Fruit fly (Drosophila melanogaster): Measurements from ENCODE around the gene CG6980.

CG6980 gene

DNA sequence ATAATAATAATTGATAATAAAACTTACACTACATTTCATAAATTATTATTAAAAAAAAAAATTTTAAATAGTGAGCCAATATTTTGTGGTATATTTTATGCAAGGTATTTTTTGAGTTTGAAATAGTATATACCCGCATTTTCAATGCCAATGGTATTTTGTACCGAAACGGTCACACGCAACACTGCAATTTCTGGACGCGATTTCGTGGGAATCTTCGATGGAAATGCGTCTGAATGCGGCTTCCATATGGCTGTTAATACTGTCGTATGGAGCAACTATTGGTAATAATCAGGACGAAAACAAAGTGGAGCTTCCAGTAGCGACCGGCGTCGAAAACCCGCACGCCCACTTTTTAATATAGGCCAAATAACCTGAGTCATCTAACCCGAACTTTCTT lies 44.0 kb downstream of the CG6980 start, which contains the start of gene Nct:
Nct (plus strand) TSS at position 173 of the 400 bp plus-strand sequence.
- TF ChIP-seq psq (optimal IDR thresholded peaks at IDR 0.05) (no peak), EcR (GFP tag; optimal IDR thresholded peaks at IDR 0.05) (no peak), usp (GFP tag; optimal IDR thresholded peaks at IDR 0.05) (no peak), CG8478 (optimal IDR thresholded peaks at IDR 0.05) (no peak), Dll (optimal IDR thresholded peaks at IDR 0.05) (no peak), pan (optimal IDR thresholded peaks at IDR 0.05) (no peak)

- TF ChIP-seq CG8478 (optimal IDR thresholded peaks at IDR 0.05) (no peak), pan (optimal IDR thresholded peaks at IDR 0.05) (no peak), usp (GFP tag; optimal IDR thresholded peaks at IDR 0.05) (no peak), EcR (GFP tag; optimal IDR thresholded peaks at IDR 0.05) (no peak), psq (optimal IDR thresholded peaks at IDR 0.05) (no peak), Dll (optimal IDR thresholded peaks at IDR 0.05) (no peak)
These were observed 48.7 kb downstream of the CG6980 start, which contains the start of gene HDAC11 for dm6 chr3R:24856143-24856542. Gene HDAC11 (minus strand): TSS chr3R:24856243.

DNA sequence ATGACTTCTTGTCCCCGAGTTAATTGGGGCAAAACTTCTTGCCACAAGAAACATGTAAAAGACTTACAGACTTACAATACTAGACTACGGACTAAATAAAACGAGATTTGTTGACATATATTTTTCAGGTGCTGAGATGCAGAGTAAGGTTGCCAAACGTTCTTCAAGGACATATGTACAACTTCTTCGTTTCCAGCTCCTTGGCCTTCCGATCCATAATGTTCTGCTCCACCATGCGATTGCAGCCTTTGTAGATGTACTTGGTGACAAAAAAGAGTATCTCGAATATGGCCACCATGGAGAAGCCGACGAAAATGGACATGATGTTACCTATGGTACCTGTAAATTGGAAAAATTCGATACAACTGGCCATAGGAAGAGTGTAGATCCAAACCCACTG lies 50.0 kb downstream of the CG6980 start, which contains the start of gene CAH4:
CAH4 (minus strand) TSS at position 101 of the 400 bp plus-strand sequence.
- no peak for TF ChIP-seq psq (optimal IDR thresholded peaks at IDR 0.05)
- TF ChIP-seq Dll (optimal IDR thresholded peaks at IDR 0.05) = no peak
- no peak for TF ChIP-seq usp (GFP tag; optimal IDR thresholded peaks at IDR 0.05)
- no peak for TF ChIP-seq CG8478 (optimal IDR thresholded peaks at IDR 0.05)
- TF ChIP-seq EcR (GFP tag; optimal IDR thresholded peaks at IDR 0.05) = no peak
- TF ChIP-seq pan (optimal IDR thresholded peaks at IDR 0.05) = no peak

Measured in whole organism.